Fruit fly (Drosophila melanogaster): ENCODE results near the gene CG18542.

Gene CG18542

DNA sequence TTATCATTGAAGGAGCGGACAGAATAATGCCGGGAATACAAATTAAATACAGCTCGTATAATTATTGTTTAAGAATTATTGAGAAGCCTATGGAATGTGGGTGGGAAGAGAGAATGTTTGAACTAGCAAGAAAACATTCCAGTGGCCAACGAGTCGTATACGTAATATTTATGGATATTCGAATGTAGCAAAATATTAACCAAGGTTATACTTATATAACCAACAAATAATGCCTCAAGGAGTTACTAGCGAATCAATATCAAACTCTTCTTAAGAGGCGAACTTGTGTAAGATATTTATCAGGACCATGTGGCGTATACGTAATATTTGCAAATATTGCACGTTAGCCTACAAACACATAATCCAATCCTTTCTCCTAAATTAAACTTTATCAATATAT is 20.2 kb upstream of the CG18542 start:
- no peak for TF ChIP-seq CG13204 (GFP tag; optimal IDR thresholded peaks at IDR 0.05)
- no peak for TF ChIP-seq CG8301 (tag; optimal IDR thresholded peaks at IDR 0.05)

DNA sequence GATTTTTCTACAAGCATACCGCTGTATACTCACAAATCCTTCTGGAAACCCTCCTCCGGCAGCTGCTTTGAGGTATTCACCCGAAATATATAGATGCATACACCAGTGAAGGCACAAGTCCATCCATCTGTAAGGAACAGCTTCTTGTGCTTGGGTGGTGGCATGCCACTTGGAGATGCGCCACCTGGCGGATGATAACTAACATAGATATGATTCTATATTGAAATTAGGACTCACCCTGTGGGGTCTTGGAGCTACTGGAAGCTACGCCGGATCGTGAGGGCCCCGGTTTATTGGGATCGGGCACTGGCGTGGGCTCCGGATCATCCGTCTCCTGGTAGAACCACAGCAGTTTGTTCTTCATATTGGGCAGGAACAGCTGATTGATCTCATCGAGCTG is 12.4 kb upstream of the CG18542 start:
- no peak for TF ChIP-seq CG12605 (GFP tag; IDR thresholded peaks at IDR 0.05)
- TF ChIP-seq fd96Ca (GFP tag; IDR thresholded peaks at IDR 0.05) = no peak
- TF ChIP-seq CG4496 (GFP tag; IDR thresholded peaks at IDR 0.05) = no peak
- TF ChIP-seq CG9948 (tag; optimal IDR thresholded peaks at IDR 0.05) = no peak
- TF ChIP-seq Pif1B (GFP tag; optimal IDR thresholded peaks at IDR 0.05) = no peak
- TF ChIP-seq D1 (tag; optimal IDR thresholded peaks at IDR 0.05) = no peak
- no peak for TF ChIP-seq CG10348 (GFP tag; IDR thresholded peaks at IDR 0.05)
- TF ChIP-seq CG15710 (tag; optimal IDR thresholded peaks at IDR 0.05) = no peak
- TF ChIP-seq Pif1A (GFP tag; optimal IDR thresholded peaks at IDR 0.05) = no peak
- TF ChIP-seq CG32121 (GFP tag; IDR thresholded peaks at IDR 0.05) = no peak
- no peak for TF ChIP-seq CG14655 (GFP tag; optimal IDR thresholded peaks at IDR 0.05)
- TF ChIP-seq EcR (GFP tag; optimal IDR thresholded peaks at IDR 0.05) = no peak

DNA sequence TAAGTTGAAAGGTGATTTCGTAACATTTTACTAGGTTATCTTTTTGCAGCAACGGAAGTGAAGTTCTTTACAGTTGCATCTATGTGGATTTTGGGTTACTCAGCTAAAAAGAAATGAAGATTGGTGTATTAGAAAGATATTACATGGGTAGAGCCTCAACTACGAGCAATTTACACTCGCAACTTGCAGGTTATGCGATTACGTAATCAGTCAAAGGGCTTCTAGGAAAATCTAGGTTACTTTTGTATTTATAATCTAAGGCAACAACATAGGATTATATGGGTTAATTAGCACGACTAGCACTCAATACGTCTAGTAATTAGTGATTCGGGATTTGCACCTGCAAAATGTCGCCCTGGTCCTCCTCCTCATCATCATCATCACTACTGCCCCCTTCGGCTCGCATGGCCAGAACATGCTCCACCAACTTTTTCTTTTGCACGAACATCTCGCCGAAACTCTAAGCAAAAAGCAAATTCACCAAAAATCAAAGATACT is 11.3 kb upstream of the CG18542 start, which contains the start of gene Dhc1:
Dhc1 (minus strand) TSS at position 448 of the 498 bp plus-strand sequence.
- TF ChIP-seq fd96Ca (GFP tag; IDR thresholded peaks at IDR 0.05) (no peak), CG9948 (tag; optimal IDR thresholded peaks at IDR 0.05) (no peak), Pif1A (GFP tag; optimal IDR thresholded peaks at IDR 0.05) (no peak), rn (GFP tag; IDR thresholded peaks at IDR 0.05) (no peak), CG8301 (tag; optimal IDR thresholded peaks at IDR 0.05) (no peak), CG4496 (GFP tag; IDR thresholded peaks at IDR 0.05) (no peak), Snoo (tag; optimal IDR thresholded peaks at IDR 0.05) (no peak), gl (tag; optimal IDR thresholded peaks at IDR 0.05) (no peak), CG32121 (GFP tag; IDR thresholded peaks at IDR 0.05) (no peak), CG34367 (tag; optimal IDR thresholded peaks at IDR 0.05) (no peak), CG15710 (tag; optimal IDR thresholded peaks at IDR 0.05) (no peak), CG12605 (GFP tag; IDR thresholded peaks at IDR 0.05) (no peak), EcR (GFP tag; optimal IDR thresholded peaks at IDR 0.05) (no peak), CG14655 (GFP tag; optimal IDR thresholded peaks at IDR 0.05) (no peak), CG13204 (GFP tag; optimal IDR thresholded peaks at IDR 0.05) (no peak), CG8159 (tag; optimal IDR thresholded peaks at IDR 0.05) (no peak), CG10348 (GFP tag; IDR thresholded peaks at IDR 0.05) (no peak), D1 (tag; optimal IDR thresholded peaks at IDR 0.05) (no peak), Ets98B (GFP tag; IDR thresholded peaks at IDR 0.05) (no peak)

DNA sequence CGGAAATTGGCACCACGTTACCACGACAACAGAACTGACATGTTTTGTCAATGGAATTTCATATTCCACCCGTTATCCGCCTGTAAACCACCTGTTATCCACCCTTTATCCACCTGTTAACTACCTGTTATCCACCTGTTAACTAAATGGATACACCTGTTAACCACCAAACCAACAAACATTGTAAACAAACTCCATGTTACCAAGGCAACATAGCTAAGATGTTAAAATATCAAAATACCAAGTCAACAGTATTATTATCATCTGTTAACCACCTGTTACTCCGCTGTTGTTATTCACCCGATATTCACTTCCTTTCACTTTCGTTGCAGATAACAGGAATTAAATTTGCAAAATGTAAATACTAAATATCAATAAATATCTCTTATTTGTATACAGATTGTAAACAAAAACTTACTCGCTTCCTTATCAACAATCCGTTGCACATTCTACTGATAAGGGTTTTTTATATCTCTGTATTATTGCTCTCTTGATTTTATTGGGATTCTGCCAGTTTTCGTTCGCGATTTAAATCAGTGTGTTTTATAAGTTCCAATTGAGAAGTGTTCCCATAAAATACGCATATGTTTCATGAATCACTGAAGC is 10.5 kb upstream of the CG18542 start, which contains the start of gene Nepl12:
Nepl12 (plus strand) TSS at position 556 of the 606 bp plus-strand sequence.
- peak; percentile 41; the same call in 1 of the 2 replicates for TF ChIP-seq CG12605 (GFP tag; IDR thresholded peaks at IDR 0.05)
- TF ChIP-seq Pif1B (GFP tag; optimal IDR thresholded peaks at IDR 0.05) = no peak

DNA sequence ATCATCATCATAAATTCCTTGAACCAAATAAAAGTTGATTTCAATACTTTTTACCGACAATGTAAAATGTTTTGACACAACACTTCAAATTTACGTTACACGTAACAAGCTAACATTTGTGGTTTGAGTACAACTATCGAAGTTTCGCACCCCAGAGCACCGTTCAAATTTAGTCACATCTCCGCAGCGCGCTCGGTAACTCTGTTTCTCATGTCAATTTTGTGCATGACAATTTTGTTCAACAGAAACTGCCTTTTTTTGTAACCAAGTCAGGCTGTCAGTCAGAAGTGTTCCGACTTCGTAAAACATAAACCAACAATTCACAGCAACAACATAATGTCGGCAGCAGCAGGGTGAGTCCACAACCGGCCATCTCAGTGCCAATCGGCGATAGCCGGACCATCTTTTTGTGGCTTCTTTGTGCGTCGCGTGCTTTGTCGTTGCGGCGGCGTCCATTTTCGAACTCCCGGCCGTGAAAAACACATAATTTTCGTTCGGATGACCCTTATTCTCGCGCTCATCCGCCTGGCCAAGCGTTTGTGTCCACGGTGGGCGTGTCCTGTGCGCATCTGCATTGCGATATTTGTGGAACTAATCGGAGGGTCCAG is 7.7 kb upstream of the CG18542 start, which contains the start of gene p23:
p23 (plus strand) TSS at position 194 of the 608 bp plus-strand sequence.
- TF ChIP-seq CG9948 (tag; optimal IDR thresholded peaks at IDR 0.05) (no peak), CG32121 (GFP tag; IDR thresholded peaks at IDR 0.05) (no peak), rn (GFP tag; IDR thresholded peaks at IDR 0.05) (no peak), Ets98B (GFP tag; IDR thresholded peaks at IDR 0.05) (no peak), CG15710 (tag; optimal IDR thresholded peaks at IDR 0.05) (no peak), CG8159 (tag; optimal IDR thresholded peaks at IDR 0.05) (no peak)

DNA sequence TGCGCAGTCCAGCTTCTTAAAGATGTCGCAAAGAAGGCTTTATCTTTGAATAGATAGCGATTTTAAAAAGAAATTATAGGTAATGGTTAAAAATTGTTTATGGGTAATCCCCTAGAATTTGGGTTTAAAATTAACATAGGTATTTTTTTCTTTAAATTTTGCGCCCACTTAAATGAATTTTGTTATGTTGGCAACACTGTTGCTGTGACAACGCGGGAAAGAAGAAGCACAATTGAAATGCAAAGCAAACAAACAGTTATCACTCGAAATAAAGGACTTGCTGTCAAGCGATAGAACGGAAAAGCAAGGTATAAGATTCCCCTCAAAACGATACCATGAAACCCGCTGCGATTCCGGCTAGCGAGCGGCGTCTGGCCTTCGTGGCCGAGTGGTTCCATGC is 5.8 kb upstream of the CG18542 start, which contains the start of gene nmdyn-D7:
nmdyn-D7 (plus strand) TSS at position 194 of the 400 bp plus-strand sequence.
- TF ChIP-seq CG34367 (tag; optimal IDR thresholded peaks at IDR 0.05) (no peak), Pif1B (GFP tag; optimal IDR thresholded peaks at IDR 0.05) (no peak), CG14655 (GFP tag; optimal IDR thresholded peaks at IDR 0.05) (no peak), gl (tag; optimal IDR thresholded peaks at IDR 0.05) (no peak), CG4496 (GFP tag; IDR thresholded peaks at IDR 0.05) (no peak), CG15710 (tag; optimal IDR thresholded peaks at IDR 0.05) (no peak), CG9948 (tag; optimal IDR thresholded peaks at IDR 0.05) (no peak), fd96Ca (GFP tag; IDR thresholded peaks at IDR 0.05) (no peak), CG8159 (tag; optimal IDR thresholded peaks at IDR 0.05) (no peak), CG13204 (GFP tag; optimal IDR thresholded peaks at IDR 0.05) (no peak), CG17806 (tag; optimal IDR thresholded peaks at IDR 0.05) (no peak), Pif1A (GFP tag; optimal IDR thresholded peaks at IDR 0.05) (no peak), CG8301 (tag; optimal IDR thresholded peaks at IDR 0.05) (no peak), CG12605 (GFP tag; IDR thresholded peaks at IDR 0.05) (no peak), CG10348 (GFP tag; IDR thresholded peaks at IDR 0.05) (no peak), CG32121 (GFP tag; IDR thresholded peaks at IDR 0.05) (no peak)

Data from whole organism, pupa.